Fruit fly (Drosophila melanogaster): ENCODE results near the gene nuf.

nuf gene

dm6 chr3L:14190625-14191475 is at the start of gene nuf (continued):
- TF ChIP-seq dsx (GFP tag; optimal IDR thresholded peaks at IDR 0.05; ENCODE audit: poor library complexity, severe bottlenecking): no peak
- TF ChIP-seq Smox (GFP tag; optimal IDR thresholded peaks at IDR 0.05): peak; percentile 2
- no peak for TF ChIP-seq Ets96B (tag; optimal IDR thresholded peaks at IDR 0.05)
- TF ChIP-seq CG11294 (GFP tag; IDR thresholded peaks at IDR 0.05): no peak
- TF ChIP-seq Sox14 (GFP tag; optimal IDR thresholded peaks at IDR 0.05): peak; percentile 34
- TF ChIP-seq acj6 (GFP tag; optimal IDR thresholded peaks at IDR 0.05): no peak
- TF ChIP-seq CG6163 (GFP tag; IDR thresholded peaks at IDR 0.05): peak; percentile 74
- TF ChIP-seq svp (GFP tag): no peak
- TF ChIP-seq Sox15 (GFP tag; optimal IDR thresholded peaks at IDR 0.05): no peak
- no peak for TF ChIP-seq CG32006 (GFP tag; optimal IDR thresholded peaks at IDR 0.05)

- TF ChIP-seq Eip78C (GFP tag) (peak; percentile 94), OdsH (GFP tag; optimal IDR thresholded peaks at IDR 0.05) (peak; percentile 4), Hr39 (GFP tag; optimal IDR thresholded peaks at IDR 0.05) (peak; percentile 2), Smox (GFP tag; optimal IDR thresholded peaks at IDR 0.05) (peak; percentile 40), fd85E (GFP tag; optimal IDR thresholded peaks at IDR 0.05) (no peak), dsx (GFP tag; optimal IDR thresholded peaks at IDR 0.05; ENCODE audit: poor library complexity, severe bottlenecking) (no peak), achi (GFP tag; optimal IDR thresholded peaks at IDR 0.05) (peak; percentile 1), CG6854 (GFP tag; optimal IDR thresholded peaks at IDR 0.05) (no peak), eg (GFP tag; IDR thresholded peaks at IDR 0.05) (no peak), svp (GFP tag) (peak; percentile 77), CG8319 (GFP tag; optimal IDR thresholded peaks at IDR 0.05) (peak; percentile 10), Eip93F (GFP tag; optimal IDR thresholded peaks at IDR 0.05) (no peak), Hr4 (GFP tag; optimal IDR thresholded peaks at IDR 0.05) (no peak), CG6792 (GFP tag; optimal IDR thresholded peaks at IDR 0.05) (peak; percentile 5), Lpt (GFP tag; optimal IDR thresholded peaks at IDR 0.05) (peak; percentile 30), CG10669 (GFP tag; optimal IDR thresholded peaks at IDR 0.05) (peak; percentile 56), CG16779 (tag; optimal IDR thresholded peaks at IDR 0.05) (no peak), CG7368 (GFP tag; optimal IDR thresholded peaks at IDR 0.05) (peak; percentile 17), CG10631 (GFP tag; optimal IDR thresholded peaks at IDR 0.05) (peak; percentile 10), CG4318 (GFP tag; optimal IDR thresholded peaks at IDR 0.05) (no peak), Sox102F (GFP tag; optimal IDR thresholded peaks at IDR 0.05) (no peak), cyc (GFP tag; optimal IDR thresholded peaks at IDR 0.05) (peak; percentile 12), spab (GFP tag; optimal IDR thresholded peaks at IDR 0.05) (peak; percentile 75), CG11762 (GFP tag; optimal IDR thresholded peaks at IDR 0.05; ENCODE audit: insufficient read depth) (peak; percentile 20), CG6808 (GFP tag; optimal IDR thresholded peaks at IDR 0.05) (peak; percentile 64), Ets96B (tag; optimal IDR thresholded peaks at IDR 0.05) (peak; percentile 59), Met (GFP tag; optimal IDR thresholded peaks at IDR 0.05) (peak; percentile 57), CG11902 (GFP tag; optimal IDR thresholded peaks at IDR 0.05) (no peak), Eip75B (GFP tag; optimal IDR thresholded peaks at IDR 0.05) (no peak), topi (GFP tag; optimal IDR thresholded peaks at IDR 0.05) (peak; percentile 42), ss (GFP tag; optimal IDR thresholded peaks at IDR 0.05) (peak; percentile 56 to 79), esn (GFP tag; optimal IDR thresholded peaks at IDR 0.05) (peak; percentile 49), CG8632 (GFP tag; optimal IDR thresholded peaks at IDR 0.05) (no peak), Ets21C (GFP tag; optimal IDR thresholded peaks at IDR 0.05) (no peak), Blimp-1 (GFP tag; optimal IDR thresholded peaks at IDR 0.05) (peak; percentile 38), CG31627 (GFP tag; optimal IDR thresholded peaks at IDR 0.05) (no peak), lz (GFP tag; optimal IDR thresholded peaks at IDR 0.05) (no peak), fd59A (GFP tag; optimal IDR thresholded peaks at IDR 0.05) (peak; percentile 11), CG34406 (GFP tag; optimal IDR thresholded peaks at IDR 0.05) (no peak), CG32006 (GFP tag; optimal IDR thresholded peaks at IDR 0.05) (peak; percentile 18), CG6163 (GFP tag; IDR thresholded peaks at IDR 0.05) (no peak), CG6276 (GFP tag; optimal IDR thresholded peaks at IDR 0.05) (peak; percentile 40), CG3032 (tag; optimal IDR thresholded peaks at IDR 0.05) (peak; percentile 25)
Observed at dm6 chr3L:14145666-14146314, 44.9 kb upstream of the nuf start.

Measured in whole organism, prepupa.